Worm (Caenorhabditis elegans): ENCODE data around the gene pqn-51.

DNA sequence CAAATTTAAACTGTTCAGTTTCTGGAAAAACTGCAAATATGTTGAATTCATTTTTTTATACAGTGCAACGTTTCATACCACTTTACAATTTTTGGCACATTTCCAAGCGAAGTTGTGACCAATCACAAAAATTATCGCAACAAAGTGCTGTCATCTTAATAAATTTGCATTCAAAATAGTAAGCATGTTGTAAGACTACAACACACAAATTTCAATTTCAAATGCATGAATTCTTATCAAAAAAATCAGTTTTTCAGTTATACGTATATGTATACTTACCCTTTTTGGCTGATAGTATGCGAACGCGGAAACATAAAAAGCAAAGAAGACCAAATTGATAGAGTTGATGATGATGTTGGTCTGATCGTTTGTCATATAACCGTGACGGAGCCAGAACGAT lies 19.2 kb upstream of the pqn-51 start:
- TF ChIP-seq fkh-3 (tag; optimal IDR thresholded peaks at IDR 0.05) = no peak
- TF ChIP-seq F57C9.4 (tag; optimal IDR thresholded peaks at IDR 0.05) = no peak
- no peak for TF ChIP-seq egl-18 (GFP tag; IDR thresholded peaks at IDR 0.05)
- TF ChIP-seq snpc-1.3 (tag; optimal IDR thresholded peaks at IDR 0.05; ENCODE audit: insufficient read depth) = no peak
- no peak for TF ChIP-seq ama-1 (optimal IDR thresholded peaks at IDR 0.05)
- no peak for TF ChIP-seq ama-1 (GFP tag; optimal IDR thresholded peaks at IDR 0.05)
- no peak for TF ChIP-seq ekl-4 (GFP tag; IDR thresholded peaks at IDR 0.05)
- TF ChIP-seq nhr-90 (tag; optimal IDR thresholded peaks at IDR 0.05) = no peak

All from whole organism, young adult.